Fruit fly (Drosophila melanogaster): ENCODE data around the gene CG11076.

The CG11076 gene

dm6 chr4:1060373-1061094 is 29.0 kb upstream of the CG11076 start, which contains the start of gene apolpp (continued):
- TF ChIP-seq CG6654 (GFP tag; optimal IDR thresholded peaks at IDR 0.05) = no peak
- no peak for TF ChIP-seq disco-r (GFP tag; optimal IDR thresholded peaks at IDR 0.05)
- peak; percentile 97 for TF ChIP-seq CG11723 (GFP tag; optimal IDR thresholded peaks at IDR 0.05)
- no peak for TF ChIP-seq pnt (GFP tag; optimal IDR thresholded peaks at IDR 0.05)
- TF ChIP-seq CG12659 (GFP tag; optimal IDR thresholded peaks at IDR 0.05) = peak; percentile 74
- TF ChIP-seq TFAM (GFP tag; optimal IDR thresholded peaks at IDR 0.05) = no peak
- peak; percentile 55 for TF ChIP-seq CG12391 (tag; optimal IDR thresholded peaks at IDR 0.05)
- peak; percentile 72 for TF ChIP-seq CG13894 (tag; optimal IDR thresholded peaks at IDR 0.05)
- peak; percentile 64 for TF ChIP-seq CG8924 (tag; optimal IDR thresholded peaks at IDR 0.05)
- TF ChIP-seq CG9817 (tag; optimal IDR thresholded peaks at IDR 0.05) = no peak
- TF ChIP-seq CG33213 (GFP tag; optimal IDR thresholded peaks at IDR 0.05) = peak; percentile 76
- no peak for TF ChIP-seq jumu (GFP tag; optimal IDR thresholded peaks at IDR 0.05)
- no peak for TF ChIP-seq CG31365 (tag; optimal IDR thresholded peaks at IDR 0.05)
- TF ChIP-seq Antp (GFP tag; optimal IDR thresholded peaks at IDR 0.05) = no peak
- TF ChIP-seq CG2712 (tag; optimal IDR thresholded peaks at IDR 0.05) = peak; percentile 32
- TF ChIP-seq slbo (GFP tag; IDR thresholded peaks at IDR 0.05) = no peak
- peak; percentile 59 for TF ChIP-seq pfk (GFP tag; optimal IDR thresholded peaks at IDR 0.05)
- no peak for TF ChIP-seq Max (GFP tag; optimal IDR thresholded peaks at IDR 0.05)
- no peak for TF ChIP-seq CG15601 (tag; optimal IDR thresholded peaks at IDR 0.05)
- TF ChIP-seq nom (GFP tag; optimal IDR thresholded peaks at IDR 0.05) = peak; percentile 31
- no peak for TF ChIP-seq Hr78 (GFP tag; optimal IDR thresholded peaks at IDR 0.05)
- TF ChIP-seq sna (GFP tag; IDR thresholded peaks at IDR 0.05; ENCODE audit: partially characterized antibody) = no peak
- no peak for TF ChIP-seq tin (GFP tag; optimal IDR thresholded peaks at IDR 0.05)
- peak in 1 of 2 experiments; percentile 28 for TF ChIP-seq dpn (GFP tag; optimal IDR thresholded peaks at IDR 0.05)
- peak; percentile 58 for TF ChIP-seq stwl (tag; optimal IDR thresholded peaks at IDR 0.05)
- TF ChIP-seq crc (GFP tag; optimal IDR thresholded peaks at IDR 0.05) = no peak
- TF ChIP-seq bab2 (GFP tag; optimal IDR thresholded peaks at IDR 0.05) = no peak
- peak; percentile 71 for TF ChIP-seq Ets97D (GFP tag; optimal IDR thresholded peaks at IDR 0.05)
- no peak for TF ChIP-seq CG14050 (GFP tag; IDR thresholded peaks at IDR 0.05)
- TF ChIP-seq kay (GFP tag; optimal IDR thresholded peaks at IDR 0.05) = no peak
- no peak for TF ChIP-seq D19A (tag; optimal IDR thresholded peaks at IDR 0.05)
- TF ChIP-seq CG1792 (GFP tag; optimal IDR thresholded peaks at IDR 0.05) = no peak
- no peak for TF ChIP-seq CG31224 (GFP tag; IDR thresholded peaks at IDR 0.05)
- TF ChIP-seq chinmo (GFP tag; IDR thresholded peaks at IDR 0.05; ENCODE audit: partially characterized antibody) = no peak
- TF ChIP-seq CG18262 (tag; optimal IDR thresholded peaks at IDR 0.05) = peak; percentile 11
- no peak for TF ChIP-seq Myb (GFP tag; optimal IDR thresholded peaks at IDR 0.05)
- peak in 1 of 2 experiments; percentile 60 for TF ChIP-seq Dfd (GFP tag; optimal IDR thresholded peaks at IDR 0.05)
- TF ChIP-seq Opbp (GFP tag; IDR thresholded peaks at IDR 0.05; ENCODE audit: partially characterized antibody) = no peak
- no peak for TF ChIP-seq sima (GFP tag; optimal IDR thresholded peaks at IDR 0.05)
- TF ChIP-seq CG17912 (GFP tag; optimal IDR thresholded peaks at IDR 0.05) = no peak
- peak; percentile 35; the same call in 1 of the 2 replicates for TF ChIP-seq CG31441 (GFP tag; IDR thresholded peaks at IDR 0.05)
- no peak for TF ChIP-seq Elba2 (GFP tag; optimal IDR thresholded peaks at IDR 0.05)

All from whole organism, embryonic.